Fruit fly (Drosophila melanogaster) whole organism, embryonic: ENCODE measurements around the gene CG2685.
A peak's percentile ranks its signal among the peaks of the same experiment; 100 is the strongest.

ENCODE experiments used
- Ada2b ChIP-seq: fragments of 200-800 bp; sonication (Bioruptor generic); IDR thresholded peaks from 2 replicates; pipeline ENCODE4 v1.3.6; 2022; ENCODE audit warnings: missing biosample characterization, missing genetic modification characterization
- Atf6 ChIP-seq: fragments of 200-800 bp; sonication (Bioruptor generic); IDR thresholded peaks from 2 replicates; pipeline ENCODE4 v1.3.6; 2022; ENCODE audit warnings: missing biosample characterization, missing genetic modification characterization
- CG10431 ChIP-seq: fragments of 200-800 bp; sonication (Bioruptor generic); optimal IDR thresholded peaks from 3 replicates; lab custom pipeline; 2018; ENCODE audit warnings: missing biosample characterization, mild to moderate bottlenecking, missing genetic modification characterization
- CG11093 ChIP-seq: fragments of 200-800 bp; sonication (Bioruptor generic); IDR thresholded peaks from 3 replicates; pipeline ENCODE4 v1.3.6; 2022; ENCODE audit warnings: missing biosample characterization, missing genetic modification characterization
- CG11560 ChIP-seq: fragments of 200-800 bp; sonication (Bioruptor generic); IDR thresholded peaks from 3 replicates; pipeline ENCODE4 v1.3.6; 2022; ENCODE audit warnings: missing biosample characterization, missing genetic modification characterization
- CG12299 ChIP-seq: fragments of 200-800 bp; sonication (Bioruptor generic); optimal IDR thresholded peaks from 2 replicates; lab custom pipeline; 2018; ENCODE audit warnings: missing biosample characterization, mild to moderate bottlenecking, missing genetic modification characterization
- CG17612 ChIP-seq: fragments of 200-800 bp; sonication (Bioruptor generic); IDR thresholded peaks from 2 replicates; pipeline ENCODE4 v1.3.6; 2022; ENCODE audit warnings: missing biosample characterization, missing genetic modification characterization
- CG18011 ChIP-seq: fragments of 200-800 bp; sonication (Bioruptor generic); optimal IDR thresholded peaks from 2 replicates; lab custom pipeline; 2017; ENCODE audit warnings: missing biosample characterization, missing genetic modification characterization, mild to moderate bottlenecking, moderate library complexity, missing genotype
- CG18476 ChIP-seq: fragments of 200-800 bp; sonication (Bioruptor generic); optimal IDR thresholded peaks from 2 replicates; lab custom pipeline; 2016; ENCODE audit warnings: missing biosample characterization, mild to moderate bottlenecking, missing genetic modification characterization
- CG18619 ChIP-seq: fragments of 200-800 bp; sonication (Bioruptor generic); optimal IDR thresholded peaks from 3 replicates; lab custom pipeline; 2017; ENCODE audit warnings: missing biosample characterization, mild to moderate bottlenecking, missing genetic modification characterization
- CG34422 ChIP-seq: fragments of 200-800 bp; sonication (Bioruptor generic); IDR thresholded peaks from 3 replicates; pipeline ENCODE4 v1.3.6; 2022; ENCODE audit warnings: missing biosample characterization, missing genetic modification characterization
- CG5953 ChIP-seq: fragments of 200-800 bp; sonication (Bioruptor generic); IDR thresholded peaks from 2 replicates; pipeline ENCODE4 v1.3.6; 2022; ENCODE audit warnings: missing biosample characterization, missing genetic modification characterization
- CG7357 ChIP-seq: fragments of 200-800 bp; sonication (Bioruptor generic); IDR thresholded peaks from 3 replicates; pipeline ENCODE4 v1.3.6; 2022; ENCODE audit warnings: missing biosample characterization, missing genetic modification characterization
- CG8359 ChIP-seq: fragments of 200-800 bp; sonication (Bioruptor generic); optimal IDR thresholded peaks from 2 replicates; lab custom pipeline; 2017; ENCODE audit warnings: missing biosample characterization, mild to moderate bottlenecking, missing genetic modification characterization, borderline replicate concordance
- CG8944 ChIP-seq: fragments of 200-800 bp; sonication (Bioruptor generic); optimal IDR thresholded peaks from 3 replicates; lab custom pipeline; 2016; ENCODE audit warnings: missing biosample characterization, missing genetic modification characterization
- CG9727 ChIP-seq: fragments of 200-800 bp; sonication (Bioruptor generic); optimal IDR thresholded peaks from 3 replicates; lab custom pipeline; 2017; ENCODE audit warnings: missing biosample characterization, mild to moderate bottlenecking, missing genetic modification characterization
- Dek ChIP-seq: fragments of 200-800 bp; sonication (Bioruptor generic); optimal IDR thresholded peaks from 3 replicates; lab custom pipeline; 2019; ENCODE audit warnings: missing biosample characterization, mild to moderate bottlenecking, missing genetic modification characterization, moderate library complexity
- Dip2 ChIP-seq: fragments of 200-800 bp; sonication (Bioruptor generic); IDR thresholded peaks from 2 replicates; pipeline ENCODE4 v1.3.6; 2022; ENCODE audit warnings: missing biosample characterization, missing genetic modification characterization
- ERR ChIP-seq: fragments of 200-800 bp; sonication (Bioruptor generic); optimal IDR thresholded peaks from 2 replicates; lab custom pipeline; 2016; ENCODE audit warnings: missing biosample characterization, missing genetic modification characterization
- Ets65A ChIP-seq: fragments of 200-800 bp; sonication (Bioruptor generic); peaks from one replicate; lab custom pipeline; 2016; ENCODE audit warnings: missing biosample characterization, missing genetic modification characterization
- Fer2 ChIP-seq: fragments of 200-800 bp; sonication (Bioruptor generic); optimal IDR thresholded peaks from 2 replicates; lab custom pipeline; 2018; ENCODE audit warnings: missing biosample characterization, mild to moderate bottlenecking, missing genetic modification characterization, moderate library complexity
- Hmr ChIP-seq: fragments of 200-800 bp; sonication (Bioruptor generic); optimal IDR thresholded peaks from 3 replicates; lab custom pipeline; 2017; ENCODE audit warnings: mild to moderate bottlenecking, missing biosample characterization, missing genetic modification reagents, missing genetic modification characterization
- Hr3 ChIP-seq: fragments of 200-800 bp; sonication (Bioruptor generic); optimal IDR thresholded peaks from 3 replicates; lab custom pipeline; 2016; ENCODE audit warnings: missing biosample characterization, missing genetic modification characterization
- Meics ChIP-seq: fragments of 200-800 bp; sonication (Bioruptor generic); optimal IDR thresholded peaks from 2 replicates; lab custom pipeline; 2017; ENCODE audit warnings: missing biosample characterization, mild to moderate bottlenecking, missing genetic modification characterization
- NK7.1 ChIP-seq: fragments of 200-800 bp; sonication (Bioruptor generic); optimal IDR thresholded peaks from 3 replicates; lab custom pipeline; 2016; ENCODE audit warnings: missing biosample characterization, missing genetic modification characterization
- Pdp1 ChIP-seq, 2 experiments: fragments of 200-800 bp; sonication (Bioruptor generic); optimal IDR thresholded peaks; 3 replicates each; lab custom pipeline; 2016; ENCODE audit warnings: missing biosample characterization in 2 of 2, missing genetic modification characterization in 2 of 2, mild to moderate bottlenecking in 1 of 2, moderate library complexity in 1 of 2
- Stat92E ChIP-seq, 3 experiments: fragments of >200 bp in 2 of 3; fragments of 200-800 bp in 1 of 3; sonication (Bioruptor generic) in 1 of 3; optimal IDR thresholded peaks; 2 replicates each; lab custom pipeline; 2017 to 2019; ENCODE audit warnings: missing biosample characterization in 3 of 3, missing genetic modification characterization in 3 of 3, mild to moderate bottlenecking in 1 of 3, moderate library complexity in 1 of 3
- Vsx1 ChIP-seq: fragments of 200-800 bp; sonication (Bioruptor generic); optimal IDR thresholded peaks from 2 replicates; lab custom pipeline; 2017; ENCODE audit warnings: missing biosample characterization, mild to moderate bottlenecking, missing genetic modification characterization, missing genetic modification reagents
- bab2 ChIP-seq: fragments of 200-800 bp; sonication (Bioruptor generic); optimal IDR thresholded peaks from 2 replicates; lab custom pipeline; 2016; ENCODE audit warnings: missing biosample characterization, missing genetic modification characterization
- bsh ChIP-seq, 2 experiments: fragments of 200-800 bp; sonication (Bioruptor generic); optimal IDR thresholded peaks; 2 replicates each; lab custom pipeline; 2017 to 2018; ENCODE audit warnings: mild to moderate bottlenecking in 2 of 2, missing biosample characterization in 2 of 2, missing genetic modification characterization in 2 of 2, moderate library complexity in 1 of 2
- dimm ChIP-seq: fragments of 200-800 bp; sonication (Bioruptor generic); IDR thresholded peaks from 2 replicates; pipeline ENCODE4 v1.3.6; 2022; ENCODE audit warnings: missing biosample characterization, missing genetic modification characterization
- emc ChIP-seq: fragments of 200-800 bp; sonication (Bioruptor generic); optimal IDR thresholded peaks from 2 replicates; lab custom pipeline; 2016; ENCODE audit warnings: missing biosample characterization, missing genetic modification characterization
- gce ChIP-seq: fragments of 200-800 bp; sonication (Bioruptor generic); IDR thresholded peaks from 3 replicates; pipeline ENCODE4 v1.3.6; 2022; ENCODE audit warnings: missing biosample characterization, missing genetic modification characterization
- her ChIP-seq: fragments of 200-800 bp; sonication (Bioruptor generic); optimal IDR thresholded peaks from 2 replicates; lab custom pipeline; 2016; ENCODE audit warnings: missing biosample characterization, missing genetic modification characterization
- jumu ChIP-seq: fragments of 200-800 bp; sonication (Bioruptor generic); optimal IDR thresholded peaks from 3 replicates; lab custom pipeline; 2016; ENCODE audit warnings: missing biosample characterization, missing genetic modification characterization
- lbe ChIP-seq: fragments of 200-800 bp; sonication (Bioruptor generic); optimal IDR thresholded peaks from 2 replicates; lab custom pipeline; 2016; ENCODE audit warnings: missing biosample characterization, mild to moderate bottlenecking, missing genetic modification characterization
- nerfin-2 ChIP-seq: fragments of 200-800 bp; sonication (Bioruptor generic); IDR thresholded peaks from 2 replicates; pipeline ENCODE4 v1.3.6; 2022; ENCODE audit warnings: missing biosample characterization, missing genetic modification characterization; ENCODE audit not compliant: partially characterized antibody
- org-1 ChIP-seq: fragments of 200-800 bp; sonication (Bioruptor generic); optimal IDR thresholded peaks from 2 replicates; lab custom pipeline; 2017; ENCODE audit warnings: missing biosample characterization, missing genetic modification characterization
- pfk ChIP-seq: fragments of 200-800 bp; sonication (Bioruptor generic); optimal IDR thresholded peaks from 2 replicates; lab custom pipeline; 2018; ENCODE audit warnings: missing biosample characterization, mild to moderate bottlenecking, missing genetic modification characterization, moderate library complexity
- pita ChIP-seq: fragments of 200-800 bp; sonication (Bioruptor generic); optimal IDR thresholded peaks from 2 replicates; lab custom pipeline; 2017; ENCODE audit warnings: missing biosample characterization, mild to moderate bottlenecking, missing genetic modification characterization
- schlank ChIP-seq: fragments of 200-800 bp; sonication (Bioruptor generic); optimal IDR thresholded peaks from 2 replicates; lab custom pipeline; 2018; ENCODE audit warnings: missing biosample characterization, mild to moderate bottlenecking, missing genetic modification characterization
- tio ChIP-seq: fragments of 200-800 bp; sonication (Bioruptor generic); optimal IDR thresholded peaks from 2 replicates; lab custom pipeline; 2017; ENCODE audit warnings: missing biosample characterization, missing genetic modification characterization, inconsistent platforms
- tup ChIP-seq: fragments of 200-800 bp; sonication (Bioruptor generic); optimal IDR thresholded peaks from 2 replicates; lab custom pipeline; 2016; ENCODE audit warnings: missing biosample characterization, mild to moderate bottlenecking, missing genetic modification characterization, moderate library complexity

The CG2685 gene

dm6 chrX:2743020-2743419, 29.3 kb upstream of the CG2685 start (continued):
- TF ChIP-seq CG8359 (GFP tag; lab: Kevin White, UChicago) (no peak), lbe (no peak), tio (GFP tag; lab: Kevin White, UChicago) (peak; percentile 69), Fer2 (tag; lab: Kevin White, UChicago) (peak; percentile 54), Dek (tag; lab: Kevin White, UChicago) (peak; percentile 72), Meics (GFP tag; lab: Kevin White, UChicago) (peak; percentile 87), Atf6 (GFP tag; lab: Robert Waterston, UW) (peak; percentile 94), gce (peak; percentile 54; the same call in 1 of the 3 replicates), Hmr (GFP tag; lab: Kevin White, UChicago) (peak; percentile 91), her (GFP tag; lab: Kevin White, UChicago) (peak; percentile 88), tup (GFP tag; lab: Kevin White, UChicago) (peak; percentile 66), CG18476 (GFP tag; lab: Kevin White, UChicago) (peak; percentile 64), CG8944 (GFP tag; lab: Kevin White, UChicago) (peak; percentile 77), dimm (GFP tag; lab: Robert Waterston, UW) (peak; percentile 74), Ets65A (GFP tag; lab: Kevin White, UChicago) (peak; percentile 63), schlank (tag; lab: Kevin White, UChicago) (peak; percentile 72), Dip2 (GFP tag; lab: Robert Waterston, UW) (peak; percentile 10; the same call in 1 of the 2 replicates), Ada2b (GFP tag; lab: Robert Waterston, UW) (peak; percentile 93), NK7.1 (GFP tag; lab: Kevin White, UChicago) (peak; percentile 58), CG7357 (GFP tag; lab: Robert Waterston, UW) (peak; percentile 75), CG18011 (GFP tag; lab: Kevin White, UChicago) (peak; percentile 59), Pdp1 (GFP tag; optimal IDR thresholded peaks at IDR 0.05; lab: Kevin White, UChicago) (peak; percentile 77 to 82), CG10431 (GFP tag; lab: Kevin White, UChicago) (no peak), bab2 (GFP tag; lab: Kevin White, UChicago) (peak; percentile 78), org-1 (GFP tag; lab: Kevin White, UChicago) (peak; percentile 69), CG9727 (peak; percentile 69), jumu (peak; percentile 84), CG12299 (tag; lab: Kevin White, UChicago) (peak; percentile 18), pfk (GFP tag; lab: Kevin White, UChicago) (no peak), CG34422 (GFP tag; lab: Robert Waterston, UW) (peak; percentile 85), bsh (GFP tag; optimal IDR thresholded peaks at IDR 0.05; lab: Kevin White, UChicago) (peak in 1 of 2 experiments; percentile 48), CG5953 (peak; percentile 62), Vsx1 (GFP tag; lab: Kevin White, UChicago) (peak; percentile 86), CG11560 (tag; lab: Robert Waterston, UW) (peak; percentile 75), CG17612 (peak; percentile 40; the same call in 1 of the 2 replicates), emc (GFP tag; lab: Kevin White, UChicago) (peak; percentile 61), CG11093 (GFP tag; lab: Robert Waterston, UW) (peak; percentile 77; the same call in 2 of the 3 replicates), ERR (peak; percentile 83), Hr3 (peak; percentile 72), Stat92E (GFP tag; optimal IDR thresholded peaks at IDR 0.05; lab: Kevin White, UChicago) (no peak), pita (GFP tag; lab: Kevin White, UChicago) (no peak), nerfin-2 (GFP tag; lab: Robert Waterston, UW) (no peak), CG18619 (peak; percentile 77)
